Fruit fly (Drosophila melanogaster) whole organism, embryonic: Measurements from ENCODE around the gene Iru.

Source experiments
- Atf6 ChIP-seq: fragments of 200-800 bp; sonication (Bioruptor generic); IDR thresholded peaks from 2 replicates; pipeline ENCODE4 v1.3.6; 2022; ENCODE audit warnings: missing biosample characterization, missing genetic modification characterization
- CG10366 ChIP-seq: fragments of 200-800 bp; sonication (Bioruptor generic); IDR thresholded peaks from 2 replicates; pipeline ENCODE4 v1.3.6; 2022; ENCODE audit warnings: missing biosample characterization, missing genetic modification characterization
- CG10431 ChIP-seq: fragments of 200-800 bp; sonication (Bioruptor generic); optimal IDR thresholded peaks from 3 replicates; lab custom pipeline; 2018; ENCODE audit warnings: missing biosample characterization, mild to moderate bottlenecking, missing genetic modification characterization
- CG10654 ChIP-seq: fragments of 200-800 bp; sonication (Bioruptor generic); optimal IDR thresholded peaks from 2 replicates; lab custom pipeline; 2016; ENCODE audit warnings: missing biosample characterization, missing genetic modification characterization
- CG14050 ChIP-seq: fragments of 200-800 bp; sonication (Bioruptor generic); IDR thresholded peaks from 3 replicates; pipeline ENCODE4 v1.3.6; 2022; ENCODE audit warnings: missing biosample characterization, missing genetic modification characterization
- CG15011 ChIP-seq: fragments of 200-800 bp; sonication (Bioruptor generic); optimal IDR thresholded peaks from 3 replicates; lab custom pipeline; 2018; ENCODE audit warnings: missing biosample characterization, mild to moderate bottlenecking, missing genetic modification characterization
- CG16815 ChIP-seq: fragments of 200-800 bp; sonication (Bioruptor generic); optimal IDR thresholded peaks from 3 replicates; lab custom pipeline; 2017; ENCODE audit warnings: missing biosample characterization, mild to moderate bottlenecking, missing genetic modification characterization
- CG17328 ChIP-seq: fragments of 200-800 bp; sonication (Bioruptor generic); IDR thresholded peaks from 2 replicates; pipeline ENCODE4 v1.3.6; 2022; ENCODE audit warnings: missing biosample characterization, missing genetic modification characterization
- CG17829 ChIP-seq: fragments of 200-800 bp; optimal IDR thresholded peaks from 2 replicates; lab custom pipeline; 2019; ENCODE audit warnings: missing biosample characterization, mild to moderate bottlenecking, missing genetic modification characterization, moderate library complexity
- CG18476 ChIP-seq: fragments of 200-800 bp; sonication (Bioruptor generic); optimal IDR thresholded peaks from 2 replicates; lab custom pipeline; 2016; ENCODE audit warnings: missing biosample characterization, mild to moderate bottlenecking, missing genetic modification characterization
- CG2116 ChIP-seq: fragments of 200-800 bp; sonication (Bioruptor generic); optimal IDR thresholded peaks from 3 replicates; lab custom pipeline; 2018; ENCODE audit warnings: missing biosample characterization, mild to moderate bottlenecking, missing genetic modification characterization
- CG4282 ChIP-seq: fragments of 200-800 bp; sonication (Bioruptor generic); optimal IDR thresholded peaks from 2 replicates; lab custom pipeline; 2016; ENCODE audit warnings: missing biosample characterization, missing genetic modification characterization
- CG5180 ChIP-seq: fragments of 200-800 bp; sonication (Bioruptor generic); optimal IDR thresholded peaks from 3 replicates; lab custom pipeline; 2017; ENCODE audit warnings: missing biosample characterization, missing genetic modification characterization, mild to moderate bottlenecking, moderate library complexity, missing genetic modification reagents
- CG7928 ChIP-seq: fragments of 200-800 bp; sonication (Bioruptor generic); optimal IDR thresholded peaks from 2 replicates; lab custom pipeline; 2017; ENCODE audit warnings: missing biosample characterization, mild to moderate bottlenecking, missing genetic modification characterization
- CG9727 ChIP-seq: fragments of 200-800 bp; sonication (Bioruptor generic); optimal IDR thresholded peaks from 3 replicates; lab custom pipeline; 2017; ENCODE audit warnings: missing biosample characterization, mild to moderate bottlenecking, missing genetic modification characterization
- Dad ChIP-seq: fragments of 200-800 bp; sonication (Bioruptor generic); optimal IDR thresholded peaks from 3 replicates; lab custom pipeline; 2016; ENCODE audit warnings: missing biosample characterization, missing genetic modification characterization
- Deaf1 ChIP-seq: fragments of 200-800 bp; optimal IDR thresholded peaks from 3 replicates; lab custom pipeline; 2019; ENCODE audit warnings: missing biosample characterization, mild to moderate bottlenecking, missing genetic modification characterization, moderate library complexity
- Doc2 ChIP-seq: fragments of 200-800 bp; sonication (Bioruptor generic); IDR thresholded peaks from 2 replicates; pipeline ENCODE4 v1.3.6; 2022; ENCODE audit warnings: missing biosample characterization, missing genetic modification characterization
- Fer3 ChIP-seq: fragments of 200-800 bp; sonication (Bioruptor generic); optimal IDR thresholded peaks from 2 replicates; lab custom pipeline; 2018; ENCODE audit warnings: missing biosample characterization, mild to moderate bottlenecking, missing genetic modification characterization, moderate library complexity
- Hr78 ChIP-seq, 2 experiments: fragments of 200-800 bp in 1 of 2; fragments of >200 bp in 1 of 2; sonication (Bioruptor generic) in 1 of 2; optimal IDR thresholded peaks; 2 replicates each; lab custom pipeline; 2017 to 2019; ENCODE audit warnings: missing biosample characterization in 2 of 2, missing genetic modification characterization in 2 of 2, mild to moderate bottlenecking in 1 of 2, moderate library complexity in 1 of 2
- Max ChIP-seq: fragments of 200-800 bp; sonication (Bioruptor generic); optimal IDR thresholded peaks from 2 replicates; lab custom pipeline; 2016; ENCODE audit warnings: missing biosample characterization, mild to moderate bottlenecking, missing genetic modification characterization
- Med ChIP-seq: fragments of 200-800 bp; sonication (Bioruptor generic); peaks from one replicate; lab custom pipeline; 2016; ENCODE audit warnings: missing biosample characterization, missing genetic modification characterization, mild to moderate bottlenecking, inconsistent platforms, moderate library complexity
- Meics ChIP-seq: fragments of 200-800 bp; sonication (Bioruptor generic); optimal IDR thresholded peaks from 2 replicates; lab custom pipeline; 2017; ENCODE audit warnings: missing biosample characterization, mild to moderate bottlenecking, missing genetic modification characterization
- Myb ChIP-seq: fragments of 200-800 bp; sonication (Bioruptor generic); optimal IDR thresholded peaks from 2 replicates; lab custom pipeline; 2016; ENCODE audit warnings: missing biosample characterization, missing genetic modification characterization
- PHDP ChIP-seq: fragments of 200-800 bp; sonication (Bioruptor generic); optimal IDR thresholded peaks from 3 replicates; lab custom pipeline; 2018; ENCODE audit warnings: missing biosample characterization, mild to moderate bottlenecking, missing genetic modification characterization, moderate library complexity
- Rfx ChIP-seq: fragments of 200-800 bp; sonication (Bioruptor generic); IDR thresholded peaks from 2 replicates; pipeline ENCODE4 v1.3.6; 2022; ENCODE audit warnings: missing biosample characterization, missing genetic modification characterization
- Scr ChIP-seq: fragments of 200-800 bp; sonication (Bioruptor generic); IDR thresholded peaks from 2 replicates; pipeline ENCODE4 v1.3.6; 2022; ENCODE audit warnings: missing biosample characterization, missing genetic modification characterization; ENCODE audit not compliant: partially characterized antibody
- TFAM ChIP-seq: fragments of 200-800 bp; sonication (Bioruptor generic); optimal IDR thresholded peaks from 2 replicates; lab custom pipeline; 2017; ENCODE audit warnings: missing biosample characterization, missing genetic modification characterization, inconsistent platforms
- ash1 ChIP-seq: fragments of 200-800 bp; sonication (Bioruptor generic); optimal IDR thresholded peaks from 2 replicates; lab custom pipeline; 2018; ENCODE audit warnings: missing biosample characterization, mild to moderate bottlenecking, missing genetic modification characterization
- bsh ChIP-seq, 2 experiments: fragments of 200-800 bp; sonication (Bioruptor generic); optimal IDR thresholded peaks; 2 replicates each; lab custom pipeline; 2017 to 2018; ENCODE audit warnings: mild to moderate bottlenecking in 2 of 2, missing biosample characterization in 2 of 2, missing genetic modification characterization in 2 of 2, moderate library complexity in 1 of 2
- cad ChIP-seq: fragments of >200 bp; optimal IDR thresholded peaks from 2 replicates; lab custom pipeline; 2017; ENCODE audit warnings: missing biosample characterization, missing genetic modification characterization
- caup ChIP-seq: fragments of 200-800 bp; sonication (Bioruptor generic); optimal IDR thresholded peaks from 3 replicates; lab custom pipeline; 2017; ENCODE audit warnings: missing biosample characterization, mild to moderate bottlenecking, missing genetic modification characterization, moderate library complexity; ENCODE audit not compliant: severe bottlenecking
- chif ChIP-seq, 2 experiments: fragments of 200-800 bp; sonication (Bioruptor generic); optimal IDR thresholded peaks; 3 replicates each; lab custom pipeline; 2016; ENCODE audit warnings: missing biosample characterization in 2 of 2, missing genetic modification characterization in 2 of 2
- cwo ChIP-seq: fragments of 200-800 bp; sonication (Bioruptor generic); optimal IDR thresholded peaks from 3 replicates; lab custom pipeline; 2017; ENCODE audit warnings: missing biosample characterization, missing genetic modification characterization, mild to moderate bottlenecking, moderate library complexity, missing genetic modification reagents
- dm ChIP-seq: fragments of 200-800 bp; sonication (Bioruptor generic); optimal IDR thresholded peaks from 3 replicates; lab custom pipeline; 2016; ENCODE audit warnings: missing biosample characterization, missing genetic modification characterization
- fd64A ChIP-seq: fragments of 200-800 bp; sonication (Bioruptor generic); optimal IDR thresholded peaks from 3 replicates; lab custom pipeline; 2018; ENCODE audit warnings: missing biosample characterization, mild to moderate bottlenecking, missing genetic modification characterization
- gcm ChIP-seq: fragments of 200-800 bp; sonication (Bioruptor generic); optimal IDR thresholded peaks from 2 replicates; lab custom pipeline; 2019; ENCODE audit warnings: missing biosample characterization, mild to moderate bottlenecking, missing genetic modification characterization, moderate library complexity
- grau ChIP-seq: fragments of 200-800 bp; optimal IDR thresholded peaks from 3 replicates; lab custom pipeline; 2019; ENCODE audit warnings: missing biosample characterization, mild to moderate bottlenecking, missing genetic modification characterization, moderate library complexity
- grn ChIP-seq: fragments of 200-800 bp; sonication (Bioruptor generic); optimal IDR thresholded peaks from 3 replicates; lab custom pipeline; 2017; ENCODE audit warnings: missing biosample characterization, missing genetic modification characterization
- ind ChIP-seq: fragments of 200-800 bp; sonication (Bioruptor generic); optimal IDR thresholded peaks from 3 replicates; lab custom pipeline; 2016; ENCODE audit warnings: missing biosample characterization, missing genetic modification characterization
- insv ChIP-seq, 2 experiments: fragments of 200-800 bp; sonication (Bioruptor generic); optimal IDR thresholded peaks; 3 replicates each; lab custom pipeline; 2016 to 2018; ENCODE audit warnings: missing biosample characterization in 2 of 2, missing genetic modification characterization in 2 of 2
- lab ChIP-seq: fragments of 200-800 bp; sonication (Bioruptor generic); optimal IDR thresholded peaks from 3 replicates; lab custom pipeline; 2017; ENCODE audit warnings: missing biosample characterization, missing genetic modification characterization, mild to moderate bottlenecking, moderate library complexity, missing genetic modification reagents
- lov ChIP-seq, 2 experiments: fragments of 200-800 bp in 1 of 2; fragments of >200 bp in 1 of 2; sonication (Bioruptor generic) in 1 of 2; IDR thresholded peaks in 1 of 2; optimal IDR thresholded peaks in 1 of 2; 2 replicates in 1 of 2; 3 replicates in 1 of 2; pipeline versions ENCODE4 v1.3.6 to Lab custom; 2017 to 2022; ENCODE audit warnings: missing biosample characterization in 1 of 2, missing genetic modification characterization in 1 of 2
- pros ChIP-seq: fragments of 200-800 bp; sonication (Bioruptor generic); optimal IDR thresholded peaks from 3 replicates; lab custom pipeline; 2019; ENCODE audit warnings: missing biosample characterization, mild to moderate bottlenecking, missing genetic modification characterization, moderate library complexity
- run ChIP-seq: fragments of 200-800 bp; sonication (Bioruptor generic); optimal IDR thresholded peaks from 3 replicates; lab custom pipeline; 2018; ENCODE audit warnings: missing biosample characterization, mild to moderate bottlenecking, missing genetic modification characterization
- sd ChIP-seq: fragments of 200-800 bp; sonication (Bioruptor generic); optimal IDR thresholded peaks from 3 replicates; lab custom pipeline; 2018; ENCODE audit warnings: missing biosample characterization, mild to moderate bottlenecking, missing genetic modification characterization, moderate library complexity
- sob ChIP-seq: fragments of 200-800 bp; sonication (Bioruptor generic); IDR thresholded peaks from 2 replicates; pipeline ENCODE4 v1.3.6; 2022; ENCODE audit warnings: missing biosample characterization, missing genetic modification characterization
- tx ChIP-seq: fragments of 200-800 bp; sonication (Bioruptor generic); optimal IDR thresholded peaks from 2 replicates; lab custom pipeline; 2016; ENCODE audit warnings: missing biosample characterization, missing genetic modification characterization
- unc-4 ChIP-seq: fragments of 200-800 bp; sonication (Bioruptor generic); IDR thresholded peaks from 2 replicates; pipeline ENCODE4 v1.3.6; 2022; ENCODE audit warnings: missing biosample characterization, missing genetic modification characterization; ENCODE audit not compliant: partially characterized antibody

Gene Iru

dm6 chr3R:9038652-9039051 is 32.4 kb downstream of the Iru start, which contains the start of gene hyx (continued):
- peak; percentile 61 for TF ChIP-seq Atf6 (GFP tag; lab: Robert Waterston, UW)
- no peak for TF ChIP-seq CG16815 (GFP tag; lab: Kevin White, UChicago)
- TF ChIP-seq CG7928, result no peak
- TF ChIP-seq Myb, result peak; percentile 40
- TF ChIP-seq Med, result peak; percentile 92
- peak; percentile 86 for TF ChIP-seq sd
- no peak for TF ChIP-seq CG10654 (GFP tag; lab: Kevin White, UChicago)
- peak in 1 of 2 experiments; percentile 88 for TF ChIP-seq Hr78 (GFP tag; optimal IDR thresholded peaks at IDR 0.05; lab: Kevin White, UChicago)
- TF ChIP-seq chif (GFP tag; optimal IDR thresholded peaks at IDR 0.05; lab: Kevin White, UChicago), result peak in 1 of 2 experiments; percentile 16
- peak; percentile 23 for TF ChIP-seq ind (GFP tag; lab: Kevin White, UChicago)
- TF ChIP-seq Fer3 (tag; lab: Kevin White, UChicago), result peak; percentile 50
- TF ChIP-seq caup (GFP tag; lab: Kevin White, UChicago), result peak; percentile 29
- peak; percentile 61; the same call in 1 of the 2 replicates for TF ChIP-seq sob (GFP tag; lab: Robert Waterston, UW)
- TF ChIP-seq tx (GFP tag; lab: Kevin White, UChicago), result peak; percentile 14
- TF ChIP-seq CG17829 (tag; lab: Kevin White, UChicago), result peak; percentile 38
- TF ChIP-seq grn (GFP tag; lab: Kevin White, UChicago), result peak; percentile 92
- no peak for TF ChIP-seq CG15011 (GFP tag; lab: Kevin White, UChicago)
- peak; percentile 36 for TF ChIP-seq Meics (GFP tag; lab: Kevin White, UChicago)
- no peak for TF ChIP-seq CG5180 (GFP tag; lab: Kevin White, UChicago)
- no peak for TF ChIP-seq run (tag; lab: Kevin White, UChicago)
- peak; percentile 73 for TF ChIP-seq Rfx (GFP tag; lab: Robert Waterston, UW)
- TF ChIP-seq ash1 (GFP tag; lab: Kevin White, UChicago), result no peak
- TF ChIP-seq CG4282 (GFP tag; lab: Kevin White, UChicago), result no peak
- TF ChIP-seq Dad (GFP tag; lab: Kevin White, UChicago), result no peak
- TF ChIP-seq Doc2 (GFP tag; lab: Robert Waterston, UW), result no peak
- no peak for TF ChIP-seq lov (optimal IDR thresholded peaks at IDR 0.05; lab: Kevin White, UChicago)
- no peak for TF ChIP-seq lov (GFP tag; IDR thresholded peaks at IDR 0.05; lab: Robert Waterston, UW)
- TF ChIP-seq TFAM, result no peak
- no peak for TF ChIP-seq cwo (GFP tag; lab: Kevin White, UChicago)
- no peak for TF ChIP-seq CG10431
- no peak for TF ChIP-seq fd64A (GFP tag; lab: Kevin White, UChicago)
- peak; percentile 5 for TF ChIP-seq Deaf1 (tag; lab: Kevin White, UChicago)
- TF ChIP-seq Scr (GFP tag; lab: Robert Waterston, UW), result peak; percentile 87
- no peak for TF ChIP-seq CG18476 (GFP tag; lab: Kevin White, UChicago)
- TF ChIP-seq unc-4, result peak; percentile 91
- TF ChIP-seq cad (GFP tag; lab: Kevin White, UChicago), result no peak
- TF ChIP-seq CG10366 (GFP tag; lab: Robert Waterston, UW), result peak; percentile 31; the same call in 1 of the 2 replicates
- 0 out of 2 replicates have a peak, but pooled peaks have one; percentile 7 for TF ChIP-seq CG17328
- TF ChIP-seq CG9727 (GFP tag; lab: Kevin White, UChicago), result peak; percentile 9
- TF ChIP-seq insv (GFP tag; optimal IDR thresholded peaks at IDR 0.05; lab: Kevin White, UChicago), result peak in 1 of 2 experiments; percentile 22
- TF ChIP-seq grau (tag; lab: Kevin White, UChicago), result peak; percentile 53
- peak in 1 of 2 experiments; percentile 34 for TF ChIP-seq bsh (GFP tag; optimal IDR thresholded peaks at IDR 0.05; lab: Kevin White, UChicago)
- TF ChIP-seq Max (GFP tag; lab: Kevin White, UChicago), result peak; percentile 17
- peak; percentile 0 for TF ChIP-seq PHDP (tag; lab: Kevin White, UChicago)
- TF ChIP-seq CG14050 (GFP tag; lab: Robert Waterston, UW), result no peak
- peak; percentile 56 for TF ChIP-seq lab (GFP tag; lab: Kevin White, UChicago)
- TF ChIP-seq dm (GFP tag; lab: Kevin White, UChicago), result peak; percentile 49
- peak; percentile 3 for TF ChIP-seq gcm (GFP tag; lab: Kevin White, UChicago)
- TF ChIP-seq pros, result no peak
- no peak for TF ChIP-seq CG2116 (GFP tag; lab: Kevin White, UChicago)
